Fruit fly (Drosophila melanogaster) whole organism, prepupa: ENCODE data around the gene CG7408.

ENCODE experiments used
- CG10631 ChIP-seq: fragments of 200-800 bp; sonication (Bioruptor generic); optimal IDR thresholded peaks from 2 replicates; lab custom pipeline; 2016; ENCODE audit warnings: missing biosample characterization, missing genetic modification characterization
- CG11902 ChIP-seq: fragments of 200-800 bp; sonication (Bioruptor generic); optimal IDR thresholded peaks from 3 replicates; lab custom pipeline; 2016; ENCODE audit warnings: missing biosample characterization, missing genetic modification characterization
- CG15336 ChIP-seq: fragments of 200-800 bp; sonication (Bioruptor generic); IDR thresholded peaks from 2 replicates; pipeline ENCODE4 v1.3.6; 2022; ENCODE audit warnings: missing biosample characterization, missing genetic modification characterization
- CG1621 ChIP-seq: fragments of 200-800 bp; sonication (Bioruptor generic); optimal IDR thresholded peaks from 3 replicates; lab custom pipeline; 2018; ENCODE audit warnings: missing biosample characterization, mild to moderate bottlenecking, missing genetic modification characterization
- CG3032 ChIP-seq: fragments of 200-800 bp; optimal IDR thresholded peaks from 2 replicates; lab custom pipeline; 2019; ENCODE audit warnings: missing biosample characterization, mild to moderate bottlenecking, missing genetic modification characterization, moderate library complexity
- CG3919 ChIP-seq: fragments of 200-800 bp; sonication (Bioruptor generic); optimal IDR thresholded peaks from 3 replicates; lab custom pipeline; 2016; ENCODE audit warnings: missing biosample characterization, missing genetic modification characterization
- CG6163 ChIP-seq: fragments of 200-800 bp; sonication (Bioruptor generic); IDR thresholded peaks from 3 replicates; pipeline ENCODE4 v1.3.6; 2022; ENCODE audit warnings: missing biosample characterization, missing genetic modification characterization
- CG6276 ChIP-seq: fragments of 200-800 bp; sonication (Bioruptor generic); optimal IDR thresholded peaks from 2 replicates; lab custom pipeline; 2017; ENCODE audit warnings: missing biosample characterization, mild to moderate bottlenecking, missing genetic modification characterization
- CG6792 ChIP-seq: fragments of 200-800 bp; sonication (Bioruptor generic); optimal IDR thresholded peaks from 3 replicates; lab custom pipeline; 2016; ENCODE audit warnings: missing biosample characterization, missing genetic modification characterization
- CG6854 ChIP-seq: fragments of 200-800 bp; sonication (Bioruptor generic); optimal IDR thresholded peaks from 2 replicates; lab custom pipeline; 2017; ENCODE audit warnings: missing biosample characterization, mild to moderate bottlenecking, missing genetic modification characterization
- CG8119 ChIP-seq: fragments of 200-800 bp; sonication (Bioruptor generic); IDR thresholded peaks from 3 replicates; pipeline ENCODE4 v1.3.6; 2022; ENCODE audit warnings: missing biosample characterization, missing genetic modification characterization
- CG9139 ChIP-seq: fragments of 200-800 bp; sonication (Bioruptor generic); optimal IDR thresholded peaks from 3 replicates; lab custom pipeline; 2017; ENCODE audit warnings: missing biosample characterization, mild to moderate bottlenecking, missing genetic modification characterization
- Eip75B ChIP-seq: fragments of 200-800 bp; sonication (Bioruptor generic); optimal IDR thresholded peaks from 3 replicates; lab custom pipeline; 2016; ENCODE audit warnings: missing biosample characterization, missing genetic modification characterization
- Eip78C ChIP-seq: fragments of 200-800 bp; sonication (Bioruptor generic); peaks from one replicate; lab custom pipeline; 2016; ENCODE audit warnings: missing biosample characterization, missing genetic modification characterization
- Eip93F ChIP-seq: fragments of 200-800 bp; sonication (Bioruptor generic); optimal IDR thresholded peaks from 2 replicates; lab custom pipeline; 2016; ENCODE audit warnings: missing biosample characterization, mild to moderate bottlenecking, missing genetic modification characterization
- Gug ChIP-seq: fragments of 200-800 bp; sonication (Bioruptor generic); IDR thresholded peaks from 2 replicates; pipeline ENCODE4 v1.3.6; 2022; ENCODE audit warnings: missing biosample characterization, missing genetic modification characterization
- Met ChIP-seq: fragments of 200-800 bp; sonication (Bioruptor generic); optimal IDR thresholded peaks from 3 replicates; lab custom pipeline; 2016; ENCODE audit warnings: missing biosample characterization, missing genetic modification characterization
- OdsH ChIP-seq: fragments of 200-800 bp; sonication (Bioruptor generic); optimal IDR thresholded peaks from 3 replicates; lab custom pipeline; 2016; ENCODE audit warnings: missing biosample characterization, missing genetic modification characterization
- Smox ChIP-seq: fragments of 200-800 bp; sonication (Bioruptor generic); optimal IDR thresholded peaks from 3 replicates; lab custom pipeline; 2016; ENCODE audit warnings: missing biosample characterization, missing genetic modification characterization
- Sox102F ChIP-seq: fragments of 200-800 bp; sonication (Bioruptor generic); optimal IDR thresholded peaks from 2 replicates; lab custom pipeline; 2016; ENCODE audit warnings: missing biosample characterization, mild to moderate bottlenecking, missing genetic modification characterization
- Sox14 ChIP-seq: fragments of 200-800 bp; sonication (Bioruptor generic); optimal IDR thresholded peaks from 3 replicates; lab custom pipeline; 2016; ENCODE audit warnings: missing biosample characterization, missing genetic modification characterization
- cyc ChIP-seq: fragments of 200-800 bp; sonication (Bioruptor generic); optimal IDR thresholded peaks from 3 replicates; lab custom pipeline; 2016; ENCODE audit warnings: missing biosample characterization, missing genetic modification characterization
- dsx ChIP-seq: fragments of 200-800 bp; optimal IDR thresholded peaks from 3 replicates; lab custom pipeline; 2019; ENCODE audit warnings: missing biosample characterization, mild to moderate bottlenecking, missing genetic modification characterization, moderate library complexity; ENCODE audit not compliant: poor library complexity, severe bottlenecking
- eg ChIP-seq: fragments of 200-800 bp; sonication (Bioruptor generic); IDR thresholded peaks from 3 replicates; pipeline ENCODE4 v1.3.6; 2022; ENCODE audit warnings: missing biosample characterization, missing genetic modification characterization
- esn ChIP-seq: fragments of 200-800 bp; sonication (Bioruptor generic); optimal IDR thresholded peaks from 2 replicates; lab custom pipeline; 2016; ENCODE audit warnings: missing biosample characterization, mild to moderate bottlenecking, missing genetic modification characterization, moderate library complexity
- fkh ChIP-seq: fragments of 200-800 bp; sonication (Bioruptor generic); optimal IDR thresholded peaks from 3 replicates; lab custom pipeline; 2017; ENCODE audit warnings: missing biosample characterization, mild to moderate bottlenecking, missing genetic modification characterization, moderate library complexity
- lz ChIP-seq: fragments of 200-800 bp; sonication (Bioruptor generic); optimal IDR thresholded peaks from 3 replicates; lab custom pipeline; 2016; ENCODE audit warnings: missing biosample characterization, missing genetic modification characterization
- pdm3 ChIP-seq: fragments of 200-800 bp; sonication (Bioruptor generic); optimal IDR thresholded peaks from 3 replicates; lab custom pipeline; 2016; ENCODE audit warnings: missing biosample characterization, missing genetic modification characterization
- ss ChIP-seq, 2 experiments: fragments of 200-800 bp; sonication (Bioruptor generic); optimal IDR thresholded peaks; 2 replicates in 1 of 2; 3 replicates in 1 of 2; lab custom pipeline; 2017 to 2018; ENCODE audit warnings: mild to moderate bottlenecking in 2 of 2, missing biosample characterization in 2 of 2, missing genetic modification characterization in 2 of 2, moderate library complexity in 1 of 2
- svp ChIP-seq: fragments of 200-800 bp; sonication (Bioruptor generic); peaks from one replicate; lab custom pipeline; 2016; ENCODE audit warnings: missing biosample characterization, missing genetic modification characterization
- topi ChIP-seq: fragments of 200-800 bp; sonication (Bioruptor generic); optimal IDR thresholded peaks from 3 replicates; lab custom pipeline; 2016; ENCODE audit warnings: missing biosample characterization, missing genetic modification characterization
- vri ChIP-seq: fragments of 200-800 bp; sonication (Bioruptor generic); optimal IDR thresholded peaks from 3 replicates; lab custom pipeline; 2016; ENCODE audit warnings: missing biosample characterization, mild to moderate bottlenecking, missing genetic modification characterization

Gene CG7408

dm6 chr3L:17912448-17912847, 33.6 kb downstream of the CG7408 start, which contains the start of gene CG5290 (continued):
- TF ChIP-seq CG6276 (GFP tag; lab: Kevin White, UChicago): no peak
- TF ChIP-seq Met (GFP tag; lab: Kevin White, UChicago): peak; percentile 45
- no peak for TF ChIP-seq CG3032 (tag; lab: Kevin White, UChicago)
- TF ChIP-seq OdsH (GFP tag; lab: Kevin White, UChicago): peak; percentile 44
- peak; percentile 71 for TF ChIP-seq Eip78C
- no peak for TF ChIP-seq CG6792 (GFP tag; lab: Kevin White, UChicago)
- TF ChIP-seq esn (GFP tag; lab: Kevin White, UChicago): peak; percentile 43
- TF ChIP-seq CG6854 (GFP tag; lab: Kevin White, UChicago): no peak
- peak; percentile 43 for TF ChIP-seq cyc (GFP tag; lab: Kevin White, UChicago)
- peak; percentile 34 for TF ChIP-seq lz (GFP tag; lab: Kevin White, UChicago)
- no peak for TF ChIP-seq ss (GFP tag; optimal IDR thresholded peaks at IDR 0.05; lab: Kevin White, UChicago)
- no peak for TF ChIP-seq CG11902
- no peak for TF ChIP-seq eg (GFP tag; lab: Robert Waterston, UW)
- no peak for TF ChIP-seq CG3919
- peak; percentile 29 for TF ChIP-seq Sox14 (GFP tag; lab: Kevin White, UChicago)
- TF ChIP-seq Eip75B (GFP tag; lab: Kevin White, UChicago): no peak
- TF ChIP-seq CG6163 (GFP tag; lab: Robert Waterston, UW): no peak
- peak; percentile 21 for TF ChIP-seq CG10631 (GFP tag; lab: Kevin White, UChicago)
- peak; percentile 53 for TF ChIP-seq pdm3 (GFP tag; lab: Kevin White, UChicago)

- TF ChIP-seq vri (GFP tag; lab: Kevin White, UChicago) (peak; percentile 78), CG11902 (no peak), Eip78C (peak; percentile 49), Gug (GFP tag; lab: Robert Waterston, UW) (no peak), Sox102F (no peak), Eip93F (GFP tag; lab: Kevin White, UChicago) (peak; percentile 92), svp (GFP tag; lab: Kevin White, UChicago) (peak; percentile 17), topi (GFP tag; lab: Kevin White, UChicago) (no peak), Sox14 (GFP tag; lab: Kevin White, UChicago) (peak; percentile 54), CG1621 (tag; lab: Kevin White, UChicago) (no peak)
- TF ChIP-seq, all 60 proteins: peak for 5
These were observed 34.3 kb downstream of the CG7408 start for dm6 chr3L:17912972-17913763.

- TF ChIP-seq fkh (GFP tag; lab: Kevin White, UChicago) (no peak), ss (GFP tag; optimal IDR thresholded peaks at IDR 0.05; lab: Kevin White, UChicago) (peak; percentile 4 to 14), vri (GFP tag; lab: Kevin White, UChicago) (peak; percentile 25), Gug (GFP tag; lab: Robert Waterston, UW) (no peak), svp (GFP tag; lab: Kevin White, UChicago) (no peak), Smox (GFP tag; lab: Kevin White, UChicago) (no peak), CG6854 (GFP tag; lab: Kevin White, UChicago) (peak; percentile 3), Eip78C (peak; percentile 37), CG9139 (GFP tag; lab: Kevin White, UChicago) (peak; percentile 12), CG8119 (GFP tag; lab: Robert Waterston, UW) (peak; percentile 43; the same call in 2 of the 3 replicates), CG15336 (GFP tag; lab: Robert Waterston, UW) (peak; percentile 29; the same call in 1 of the 2 replicates)
These were observed 35.2 kb downstream of the CG7408 start for dm6 chr3L:17913966-17914540.

dm6 chr3L:17915792-17916540, 37.1 kb downstream of the CG7408 start:
- no peak for TF ChIP-seq Met (GFP tag; lab: Kevin White, UChicago)
- TF ChIP-seq Eip93F (GFP tag; lab: Kevin White, UChicago): no peak
- no peak for TF ChIP-seq ss (GFP tag; optimal IDR thresholded peaks at IDR 0.05; lab: Kevin White, UChicago)
- no peak for TF ChIP-seq svp (GFP tag; lab: Kevin White, UChicago)
- TF ChIP-seq dsx (GFP tag; lab: Kevin White, UChicago): peak; percentile 18
- TF ChIP-seq fkh (GFP tag; lab: Kevin White, UChicago): no peak
